Fruit fly (Drosophila melanogaster) whole organism, embryonic: ENCODE measurements around the gene tst.

Experiments
- CG1024 ChIP-seq: fragments of 200-800 bp; sonication (Bioruptor generic); IDR thresholded peaks from 2 replicates; pipeline ENCODE4 v1.3.6; 2022; ENCODE audit warnings: missing biosample characterization, missing genetic modification characterization
- CG10366 ChIP-seq: fragments of 200-800 bp; sonication (Bioruptor generic); IDR thresholded peaks from 2 replicates; pipeline ENCODE4 v1.3.6; 2022; ENCODE audit warnings: missing biosample characterization, missing genetic modification characterization
- CG10431 ChIP-seq: fragments of 200-800 bp; sonication (Bioruptor generic); optimal IDR thresholded peaks from 3 replicates; lab custom pipeline; 2018; ENCODE audit warnings: missing biosample characterization, mild to moderate bottlenecking, missing genetic modification characterization
- CG11085 ChIP-seq: fragments of 200-800 bp; sonication (Bioruptor generic); IDR thresholded peaks from 2 replicates; pipeline ENCODE4 v1.3.6; 2022; ENCODE audit warnings: missing biosample characterization, missing genetic modification characterization
- CG12659 ChIP-seq: fragments of 200-800 bp; sonication (Bioruptor generic); optimal IDR thresholded peaks from 3 replicates; lab custom pipeline; 2017; ENCODE audit warnings: mild to moderate bottlenecking, missing biosample characterization, missing genetic modification reagents, missing genetic modification characterization
- CG12744 ChIP-seq: fragments of 200-800 bp; sonication (Bioruptor generic); optimal IDR thresholded peaks from 2 replicates; lab custom pipeline; 2016; ENCODE audit warnings: missing biosample characterization, missing genetic modification characterization
- CG14050 ChIP-seq: fragments of 200-800 bp; sonication (Bioruptor generic); IDR thresholded peaks from 3 replicates; pipeline ENCODE4 v1.3.6; 2022; ENCODE audit warnings: missing biosample characterization, missing genetic modification characterization
- CG15011 ChIP-seq: fragments of 200-800 bp; sonication (Bioruptor generic); optimal IDR thresholded peaks from 3 replicates; lab custom pipeline; 2018; ENCODE audit warnings: missing biosample characterization, mild to moderate bottlenecking, missing genetic modification characterization
- CG2712 ChIP-seq: fragments of 200-800 bp; optimal IDR thresholded peaks from 3 replicates; lab custom pipeline; 2019; ENCODE audit warnings: missing biosample characterization, mild to moderate bottlenecking, missing genetic modification characterization, moderate library complexity
- CG31224 ChIP-seq: fragments of 200-800 bp; sonication (Bioruptor generic); IDR thresholded peaks from 2 replicates; pipeline ENCODE4 v1.3.6; 2022; ENCODE audit warnings: missing biosample characterization, missing genetic modification characterization
- CG3407 ChIP-seq: fragments of 200-800 bp; sonication (Bioruptor generic); optimal IDR thresholded peaks from 2 replicates; lab custom pipeline; 2018; ENCODE audit warnings: missing biosample characterization, mild to moderate bottlenecking, missing genetic modification characterization
- CG3995 ChIP-seq: fragments of 200-800 bp; sonication (Bioruptor generic); optimal IDR thresholded peaks from 3 replicates; lab custom pipeline; 2016; ENCODE audit warnings: missing biosample characterization, missing genetic modification characterization
- CG4328 ChIP-seq: fragments of 200-800 bp; sonication (Bioruptor generic); optimal IDR thresholded peaks from 3 replicates; lab custom pipeline; 2017; ENCODE audit warnings: missing biosample characterization, missing genetic modification reagents, missing genetic modification characterization
- CG4404 ChIP-seq: fragments of 200-800 bp; sonication (Bioruptor generic); IDR thresholded peaks from 2 replicates; pipeline ENCODE4 v1.3.6; 2022; ENCODE audit warnings: missing biosample characterization, missing genetic modification characterization
- CG4820 ChIP-seq: fragments of 200-800 bp; sonication (Bioruptor generic); optimal IDR thresholded peaks from 3 replicates; lab custom pipeline; 2016; ENCODE audit warnings: missing biosample characterization, missing genetic modification characterization
- CG7745 ChIP-seq: fragments of 200-800 bp; sonication (Bioruptor generic); optimal IDR thresholded peaks from 2 replicates; lab custom pipeline; 2018; ENCODE audit warnings: missing biosample characterization, mild to moderate bottlenecking, missing genetic modification characterization, moderate library complexity
- CG7839 ChIP-seq: fragments of 200-800 bp; sonication (Bioruptor generic); optimal IDR thresholded peaks from 3 replicates; lab custom pipeline; 2018; ENCODE audit warnings: missing biosample characterization, mild to moderate bottlenecking, missing genetic modification characterization, moderate library complexity
- CG8924 ChIP-seq: fragments of 200-800 bp; optimal IDR thresholded peaks from 3 replicates; lab custom pipeline; 2019; ENCODE audit warnings: missing biosample characterization, mild to moderate bottlenecking, missing genetic modification characterization, moderate library complexity
- CG9609 ChIP-seq: fragments of 200-800 bp; sonication (Bioruptor generic); optimal IDR thresholded peaks from 3 replicates; lab custom pipeline; 2016; ENCODE audit warnings: missing biosample characterization, missing genetic modification characterization
- CG9727 ChIP-seq: fragments of 200-800 bp; sonication (Bioruptor generic); optimal IDR thresholded peaks from 3 replicates; lab custom pipeline; 2017; ENCODE audit warnings: missing biosample characterization, mild to moderate bottlenecking, missing genetic modification characterization
- CG9876 ChIP-seq: fragments of 200-800 bp; sonication (Bioruptor generic); optimal IDR thresholded peaks from 2 replicates; lab custom pipeline; 2016; ENCODE audit warnings: missing biosample characterization, missing genetic modification characterization
- CkIIα-i1 ChIP-seq: fragments of 200-800 bp; sonication (Bioruptor generic); IDR thresholded peaks from 2 replicates; pipeline ENCODE4 v1.3.6; 2022; ENCODE audit warnings: missing biosample characterization, missing genetic modification characterization
- D19B ChIP-seq: fragments of 200-800 bp; sonication (Bioruptor generic); optimal IDR thresholded peaks from 2 replicates; lab custom pipeline; 2017; ENCODE audit warnings: missing biosample characterization, mild to moderate bottlenecking, missing genetic modification characterization
- Eip74EF ChIP-seq, 2 experiments: fragments of 200-800 bp in 1 of 2; fragments of >200 bp in 1 of 2; sonication (Bioruptor generic) in 1 of 2; optimal IDR thresholded peaks; 2 replicates each; lab custom pipeline; 2017 to 2019; ENCODE audit warnings: missing biosample characterization in 2 of 2, missing genetic modification characterization in 2 of 2, mild to moderate bottlenecking in 1 of 2, moderate library complexity in 1 of 2
- Lhr ChIP-seq: fragments of 200-800 bp; sonication (Bioruptor generic); optimal IDR thresholded peaks from 3 replicates; lab custom pipeline; 2017; ENCODE audit warnings: mild to moderate bottlenecking, missing biosample characterization, missing genetic modification reagents, missing genetic modification characterization
- Nf-YB ChIP-seq: fragments of 200-800 bp; sonication (Bioruptor generic); optimal IDR thresholded peaks from 3 replicates; lab custom pipeline; 2019; ENCODE audit warnings: missing biosample characterization, mild to moderate bottlenecking, missing genetic modification characterization, moderate library complexity
- Opbp ChIP-seq: fragments of 200-800 bp; sonication (Bioruptor generic); IDR thresholded peaks from 3 replicates; pipeline ENCODE4 v1.3.6; 2022; ENCODE audit warnings: missing biosample characterization, missing genetic modification characterization; ENCODE audit not compliant: partially characterized antibody
- Optix ChIP-seq: fragments of 200-800 bp; sonication (Bioruptor generic); IDR thresholded peaks from 3 replicates; pipeline ENCODE4 v1.3.6; 2022; ENCODE audit warnings: missing biosample characterization, missing genetic modification characterization
- Ptx1 ChIP-seq: fragments of 200-800 bp; sonication (Bioruptor generic); IDR thresholded peaks from 2 replicates; pipeline ENCODE4 v1.3.6; 2022; ENCODE audit warnings: missing biosample characterization, missing genetic modification characterization
- Rx ChIP-seq: fragments of 200-800 bp; sonication (Bioruptor generic); IDR thresholded peaks from 2 replicates; pipeline ENCODE4 v1.3.6; 2022; ENCODE audit warnings: missing biosample characterization, missing genetic modification characterization
- Side ChIP-seq: fragments of 200-800 bp; sonication (Bioruptor generic); optimal IDR thresholded peaks from 2 replicates; lab custom pipeline; 2016; ENCODE audit warnings: missing biosample characterization, missing genetic modification characterization
- Sox100B ChIP-seq: fragments of 200-800 bp; sonication (Bioruptor generic); optimal IDR thresholded peaks from 3 replicates; lab custom pipeline; 2018; ENCODE audit warnings: missing biosample characterization, mild to moderate bottlenecking, missing genetic modification characterization
- Stat92E ChIP-seq, 3 experiments: fragments of >200 bp in 2 of 3; fragments of 200-800 bp in 1 of 3; sonication (Bioruptor generic) in 1 of 3; optimal IDR thresholded peaks; 2 replicates each; lab custom pipeline; 2017 to 2019; ENCODE audit warnings: missing biosample characterization in 3 of 3, missing genetic modification characterization in 3 of 3, mild to moderate bottlenecking in 1 of 3, moderate library complexity in 1 of 3
- Usf ChIP-seq: fragments of 200-800 bp; sonication (Bioruptor generic); optimal IDR thresholded peaks from 2 replicates; lab custom pipeline; 2017; ENCODE audit warnings: missing genotype, missing biosample characterization, missing genetic modification characterization
- ara ChIP-seq: fragments of 200-800 bp; sonication (Bioruptor generic); IDR thresholded peaks from 2 replicates; pipeline ENCODE4 v1.3.6; 2022; ENCODE audit warnings: missing biosample characterization, missing genetic modification characterization
- chn ChIP-seq: fragments of 200-800 bp; sonication (Bioruptor generic); optimal IDR thresholded peaks from 2 replicates; lab custom pipeline; 2016; ENCODE audit warnings: missing biosample characterization, missing genetic modification characterization
- dmrt11E ChIP-seq: fragments of 200-800 bp; sonication (Bioruptor generic); optimal IDR thresholded peaks from 3 replicates; lab custom pipeline; 2018; ENCODE audit warnings: missing biosample characterization, mild to moderate bottlenecking, missing genetic modification characterization, moderate library complexity
- eve ChIP-seq, 2 experiments: fragments of >200 bp; optimal IDR thresholded peaks; 2 replicates each; lab custom pipeline; 2017; ENCODE audit warnings: missing biosample characterization in 2 of 2, missing genetic modification characterization in 2 of 2
- grn ChIP-seq: fragments of 200-800 bp; sonication (Bioruptor generic); optimal IDR thresholded peaks from 3 replicates; lab custom pipeline; 2017; ENCODE audit warnings: missing biosample characterization, missing genetic modification characterization
- gsb-n ChIP-seq: fragments of 200-800 bp; sonication (Bioruptor generic); optimal IDR thresholded peaks from 3 replicates; lab custom pipeline; 2018; ENCODE audit warnings: missing biosample characterization, mild to moderate bottlenecking, missing genetic modification characterization
- hkb ChIP-seq, 2 experiments: fragments of 200-800 bp in 1 of 2; fragments of >200 bp in 1 of 2; sonication (Bioruptor generic) in 1 of 2; IDR thresholded peaks in 1 of 2; optimal IDR thresholded peaks in 1 of 2; 2 replicates each; pipeline versions ENCODE4 v1.3.6 to Lab custom; 2017 to 2022; ENCODE audit warnings: missing biosample characterization in 1 of 2, missing genetic modification characterization in 1 of 2
- hth ChIP-seq: fragments of >200 bp; optimal IDR thresholded peaks from 2 replicates; lab custom pipeline; 2017; ENCODE audit warnings: inconsistent platforms
- jigr1 ChIP-seq: fragments of 200-800 bp; sonication (Bioruptor generic); IDR thresholded peaks from 3 replicates; pipeline ENCODE4 v1.3.6; 2022; ENCODE audit warnings: missing biosample characterization, missing genetic modification characterization
- prd ChIP-seq, 3 experiments: fragments of >200 bp in 2 of 3; fragments of 200-800 bp in 1 of 3; sonication (Bioruptor generic) in 1 of 3; optimal IDR thresholded peaks in 2 of 3; IDR thresholded peaks in 1 of 3; 2 replicates in 2 of 3; 3 replicates in 1 of 3; pipeline versions ENCODE4 v1.3.6 to Lab custom; 2017 to 2022; ENCODE audit warnings: missing biosample characterization in 1 of 3, missing genetic modification characterization in 1 of 3
- scrt ChIP-seq: fragments of 200-800 bp; sonication (Bioruptor generic); optimal IDR thresholded peaks from 2 replicates; lab custom pipeline; 2018; ENCODE audit warnings: missing biosample characterization, mild to moderate bottlenecking, missing genetic modification characterization, moderate library complexity
- sens ChIP-seq: fragments of 200-800 bp; sonication (Bioruptor generic); peaks from one replicate; lab custom pipeline; 2016; ENCODE audit warnings: missing biosample characterization, missing genetic modification characterization
- slbo ChIP-seq: fragments of 200-800 bp; sonication (Bioruptor generic); IDR thresholded peaks from 2 replicates; pipeline ENCODE4 v1.3.6; 2022; ENCODE audit warnings: missing biosample characterization, missing genetic modification characterization
- so ChIP-seq: fragments of 200-800 bp; sonication (Bioruptor generic); IDR thresholded peaks from 3 replicates; pipeline ENCODE4 v1.3.6; 2022; ENCODE audit warnings: missing biosample characterization, missing genetic modification characterization
- tin ChIP-seq: fragments of 200-800 bp; sonication (Bioruptor generic); optimal IDR thresholded peaks from 3 replicates; lab custom pipeline; 2016; ENCODE audit warnings: missing biosample characterization, missing genetic modification characterization
- zf30C ChIP-seq: fragments of 200-800 bp; sonication (Bioruptor generic); optimal IDR thresholded peaks from 3 replicates; lab custom pipeline; 2018; ENCODE audit warnings: missing biosample characterization, mild to moderate bottlenecking, missing genetic modification characterization

Gene tst

dm6 chr3R:23783961-23784360 is 11.3 kb upstream of the tst start (continued):
- no peak for TF ChIP-seq eve (GFP tag; optimal IDR thresholded peaks at IDR 0.05; lab: Kevin White, UChicago)
- TF ChIP-seq Opbp = no peak
- no peak for TF ChIP-seq prd (optimal IDR thresholded peaks at IDR 0.05; lab: Kevin White, UChicago)
- TF ChIP-seq prd (GFP tag; IDR thresholded peaks at IDR 0.05; lab: Robert Waterston, UW) = peak; percentile 74
- no peak for TF ChIP-seq hkb (optimal IDR thresholded peaks at IDR 0.05; lab: Kevin White, UChicago)
- TF ChIP-seq hkb (GFP tag; IDR thresholded peaks at IDR 0.05; lab: Robert Waterston, UW) = peak; percentile 77
- 0 out of 3 replicates have a peak, but pooled peaks have one; percentile 30 for TF ChIP-seq Optix
- TF ChIP-seq CG4820 (GFP tag; lab: Kevin White, UChicago) = peak; percentile 81
- TF ChIP-seq scrt (GFP tag; lab: Kevin White, UChicago) = no peak
- TF ChIP-seq CG10366 (GFP tag; lab: Robert Waterston, UW) = peak; percentile 49
- TF ChIP-seq CG9727 (GFP tag; lab: Kevin White, UChicago) = peak; percentile 77
- peak; percentile 67; the same call in 1 of the 2 replicates for TF ChIP-seq ara (GFP tag; lab: Robert Waterston, UW)
- TF ChIP-seq Eip74EF (GFP tag; optimal IDR thresholded peaks at IDR 0.05; lab: Kevin White, UChicago) = peak in 1 of 2 experiments; percentile 54
- peak; percentile 61 for TF ChIP-seq CG12659 (GFP tag; lab: Kevin White, UChicago)
- peak; percentile 45 for TF ChIP-seq Nf-YB (GFP tag; lab: Kevin White, UChicago)
- TF ChIP-seq slbo (GFP tag; lab: Robert Waterston, UW) = peak; percentile 62
- no peak for TF ChIP-seq jigr1
- no peak for TF ChIP-seq grn (GFP tag; lab: Kevin White, UChicago)
- TF ChIP-seq CG8924 (tag; lab: Kevin White, UChicago) = peak; percentile 72
- no peak for TF ChIP-seq hth (lab: Kevin White, UChicago)
- peak; percentile 35 for TF ChIP-seq CG4328 (GFP tag; lab: Kevin White, UChicago)
- peak; percentile 61 for TF ChIP-seq CG3407 (GFP tag; lab: Kevin White, UChicago)
- peak; percentile 46 for TF ChIP-seq chn (GFP tag; lab: Kevin White, UChicago)
- peak; percentile 5 for TF ChIP-seq Usf (GFP tag; lab: Kevin White, UChicago)
- TF ChIP-seq Side (GFP tag; lab: Kevin White, UChicago) = peak; percentile 39
- TF ChIP-seq dmrt11E (tag; lab: Kevin White, UChicago) = peak; percentile 93
- TF ChIP-seq Lhr = peak; percentile 70
- 0 out of 2 replicates have a peak, but pooled peaks have one; percentile 16 for TF ChIP-seq CG31224 (GFP tag; lab: Robert Waterston, UW)
- TF ChIP-seq Ptx1 (GFP tag; lab: Robert Waterston, UW) = peak; percentile 72
- no peak for TF ChIP-seq CG7745 (tag; lab: Kevin White, UChicago)
- TF ChIP-seq CG15011 (GFP tag; lab: Kevin White, UChicago) = peak; percentile 51
- TF ChIP-seq Sox100B = peak; percentile 79
- TF ChIP-seq CG9609 (GFP tag; lab: Kevin White, UChicago) = peak; percentile 36
- TF ChIP-seq Stat92E (GFP tag; optimal IDR thresholded peaks at IDR 0.05; lab: Kevin White, UChicago) = no peak
- TF ChIP-seq CG3995 (GFP tag; lab: Kevin White, UChicago) = no peak
- no peak for TF ChIP-seq zf30C (GFP tag; lab: Kevin White, UChicago)
- peak; percentile 31 for TF ChIP-seq CG12744
- TF ChIP-seq CG4404 (GFP tag; lab: Robert Waterston, UW) = peak; percentile 51
- TF ChIP-seq CkIIα-i1 (GFP tag; lab: Robert Waterston, UW) = no peak
- peak; percentile 91 for TF ChIP-seq CG2712 (tag; lab: Kevin White, UChicago)
- peak; percentile 83 for TF ChIP-seq CG7839
- no peak for TF ChIP-seq D19B (GFP tag; lab: Kevin White, UChicago)
- TF ChIP-seq sens (GFP tag; lab: Kevin White, UChicago) = peak; percentile 97
- peak; percentile 10 for TF ChIP-seq CG9876 (GFP tag; lab: Kevin White, UChicago)
- peak; percentile 31; the same call in 1 of the 3 replicates for TF ChIP-seq CG14050
- peak; percentile 73; the same call in 1 of the 3 replicates for TF ChIP-seq so
- TF ChIP-seq CG11085 (GFP tag; lab: Robert Waterston, UW) = no peak
- peak; percentile 66 for TF ChIP-seq CG10431 (GFP tag; lab: Kevin White, UChicago)
- peak; percentile 62 for TF ChIP-seq tin (GFP tag; lab: Kevin White, UChicago)
- TF ChIP-seq gsb-n = peak; percentile 88
- no peak for TF ChIP-seq Rx (GFP tag; lab: Robert Waterston, UW)
- peak; percentile 3; the same call in 1 of the 2 replicates for TF ChIP-seq CG1024 (GFP tag; lab: Robert Waterston, UW)
